Fruit fly (Drosophila melanogaster) whole organism, pupa: ENCODE results near the gene Sec13.

ENCODE experiments used
- CG12605 ChIP-seq: fragments of 200-800 bp; sonication (Bioruptor generic); IDR thresholded peaks from 2 replicates; pipeline ENCODE4 v1.3.6; 2022; ENCODE audit warnings: missing biosample characterization, missing genetic modification characterization
- CG13204 ChIP-seq: fragments of 200-800 bp; sonication (Bioruptor generic); optimal IDR thresholded peaks from 2 replicates; lab custom pipeline; 2018; ENCODE audit warnings: missing biosample characterization, mild to moderate bottlenecking, missing genetic modification characterization, moderate library complexity
- CG14655 ChIP-seq: fragments of 200-800 bp; sonication (Bioruptor generic); optimal IDR thresholded peaks from 3 replicates; lab custom pipeline; 2017; ENCODE audit warnings: mild to moderate bottlenecking, missing biosample characterization, missing genetic modification reagents, missing genetic modification characterization
- CG34367 ChIP-seq: fragments of 200-800 bp; sonication (Bioruptor generic); optimal IDR thresholded peaks from 2 replicates; lab custom pipeline; 2018; ENCODE audit warnings: missing biosample characterization, mild to moderate bottlenecking, missing genetic modification characterization
- CG8301 ChIP-seq: fragments of 200-800 bp; sonication (Bioruptor generic); optimal IDR thresholded peaks from 2 replicates; lab custom pipeline; 2018; ENCODE audit warnings: missing biosample characterization, mild to moderate bottlenecking, missing genetic modification characterization
- CG9948 ChIP-seq: fragments of 200-800 bp; sonication (Bioruptor generic); optimal IDR thresholded peaks from 2 replicates; lab custom pipeline; 2018; ENCODE audit warnings: missing biosample characterization, mild to moderate bottlenecking, missing genetic modification characterization, moderate library complexity
- D1 ChIP-seq: fragments of 200-800 bp; sonication (Bioruptor generic); optimal IDR thresholded peaks from 2 replicates; lab custom pipeline; 2018; ENCODE audit warnings: missing biosample characterization, mild to moderate bottlenecking, missing genetic modification characterization, moderate library complexity
- EcR ChIP-seq: fragments of 200-800 bp; sonication (Bioruptor generic); optimal IDR thresholded peaks from 3 replicates; lab custom pipeline; 2019; ENCODE audit warnings: missing biosample characterization, missing genetic modification characterization, mild to moderate bottlenecking, moderate library complexity, missing genetic modification reagents
- Pif1A ChIP-seq: fragments of 200-800 bp; sonication (Bioruptor generic); optimal IDR thresholded peaks from 3 replicates; lab custom pipeline; 2016; ENCODE audit warnings: missing biosample characterization, missing genetic modification characterization
- gl ChIP-seq: fragments of 200-800 bp; sonication (Bioruptor generic); optimal IDR thresholded peaks from 2 replicates; lab custom pipeline; 2018; ENCODE audit warnings: missing biosample characterization, mild to moderate bottlenecking, missing genetic modification characterization

dm6 chr3R:23309690-23310089 is 46.4 kb upstream of the Sec13 start:
- no peak for TF ChIP-seq gl (tag; lab: Kevin White, UChicago)
- TF ChIP-seq CG13204, result no peak
- no peak for TF ChIP-seq CG12605 (GFP tag; lab: Robert Waterston, UW)
- no peak for TF ChIP-seq CG14655 (GFP tag; lab: Kevin White, UChicago)
- TF ChIP-seq EcR (GFP tag; lab: Kevin White, UChicago), result no peak
- TF ChIP-seq CG8301 (tag; lab: Kevin White, UChicago), result no peak
- no peak for TF ChIP-seq CG9948 (tag; lab: Kevin White, UChicago)
- TF ChIP-seq Pif1A (GFP tag; lab: Kevin White, UChicago), result no peak
- no peak for TF ChIP-seq D1 (tag; lab: Kevin White, UChicago)
- TF ChIP-seq CG34367 (tag; lab: Kevin White, UChicago), result no peak
